Fruit fly (Drosophila melanogaster): ENCODE measurements around the gene CG3558.
A peak's percentile ranks its signal among the peaks of the same experiment; 100 is the strongest.

The CG3558 gene

dm6 chr2L:2957547-2958174, 35.0 kb upstream of the CG3558 start (continued):
- TF ChIP-seq z (GFP tag; IDR thresholded peaks at IDR 0.05) (no peak), CG8765 (GFP tag; IDR thresholded peaks at IDR 0.05) (no peak), amos (GFP tag; IDR thresholded peaks at IDR 0.05; ENCODE audit: partially characterized antibody) (no peak), Hand (GFP tag; optimal IDR thresholded peaks at IDR 0.05) (no peak), ERR (GFP tag; optimal IDR thresholded peaks at IDR 0.05) (no peak), pzg (GFP tag; optimal IDR thresholded peaks at IDR 0.05) (no peak), yki (optimal IDR thresholded peaks at IDR 0.05) (no peak), BEAF-32 (GFP tag; optimal IDR thresholded peaks at IDR 0.05) (no peak), bsh (GFP tag; optimal IDR thresholded peaks at IDR 0.05) (peak; percentile 64 to 76), ewg (GFP tag; optimal IDR thresholded peaks at IDR 0.05) (peak; percentile 54), Jarid2 (GFP tag; optimal IDR thresholded peaks at IDR 0.05) (no peak), ftz-f1 (GFP tag; optimal IDR thresholded peaks at IDR 0.05) (no peak), CG17612 (GFP tag; IDR thresholded peaks at IDR 0.05) (no peak), NfI (GFP tag; optimal IDR thresholded peaks at IDR 0.05) (no peak), CG8290 (GFP tag; optimal IDR thresholded peaks at IDR 0.05) (no peak), CG8290 (tag; optimal IDR thresholded peaks at IDR 0.05) (no peak), toy (GFP tag; IDR thresholded peaks at IDR 0.05) (no peak), CG32772 (GFP tag; IDR thresholded peaks at IDR 0.05) (0 out of 2 replicates have a peak, but pooled peaks have one; percentile 23), CG17328 (GFP tag; IDR thresholded peaks at IDR 0.05) (no peak), psq (GFP tag; optimal IDR thresholded peaks at IDR 0.05) (no peak), Sry-β (GFP tag; optimal IDR thresholded peaks at IDR 0.05) (no peak), Sin3A (optimal IDR thresholded peaks at IDR 0.05) (no peak), dan (GFP tag; IDR thresholded peaks at IDR 0.05) (no peak), CrebB (tag; optimal IDR thresholded peaks at IDR 0.05) (no peak), CG9727 (GFP tag; optimal IDR thresholded peaks at IDR 0.05) (peak; percentile 36), crp (GFP tag; optimal IDR thresholded peaks at IDR 0.05) (peak in 1 of 2 experiments; percentile 4), CG13894 (tag; optimal IDR thresholded peaks at IDR 0.05) (no peak), al (GFP tag; IDR thresholded peaks at IDR 0.05) (0 out of 2 replicates have a peak, but pooled peaks have one; percentile 7), danr (GFP tag; IDR thresholded peaks at IDR 0.05) (0 out of 2 replicates have a peak, but pooled peaks have one; percentile 46), H2.0 (GFP tag; IDR thresholded peaks at IDR 0.05) (no peak), emc (GFP tag; optimal IDR thresholded peaks at IDR 0.05) (no peak), Neu2 (GFP tag; optimal IDR thresholded peaks at IDR 0.05; ENCODE audit: borderline replicate concordance) (no peak), CG12155 (GFP tag; optimal IDR thresholded peaks at IDR 0.05) (no peak), tio (GFP tag; optimal IDR thresholded peaks at IDR 0.05) (no peak), abd-A (tag; optimal IDR thresholded peaks at IDR 0.05) (no peak), CG9876 (GFP tag; optimal IDR thresholded peaks at IDR 0.05) (no peak), CG17829 (tag; optimal IDR thresholded peaks at IDR 0.05) (peak; percentile 56), luna (GFP tag; optimal IDR thresholded peaks at IDR 0.05) (no peak), HmgD (GFP tag; optimal IDR thresholded peaks at IDR 0.05) (no peak), sd (tag; optimal IDR thresholded peaks at IDR 0.05) (no peak), CG13775 (GFP tag; optimal IDR thresholded peaks at IDR 0.05) (no peak), Hmr (GFP tag; optimal IDR thresholded peaks at IDR 0.05) (no peak), CG15479 (GFP tag; optimal IDR thresholded peaks at IDR 0.05) (no peak), ase (GFP tag; IDR thresholded peaks at IDR 0.05) (no peak), Opbp (GFP tag; IDR thresholded peaks at IDR 0.05; ENCODE audit: partially characterized antibody) (peak; percentile 15; the same call in 1 of the 3 replicates), unc-4 (GFP tag; IDR thresholded peaks at IDR 0.05; ENCODE audit: partially characterized antibody) (no peak), az2 (GFP tag; optimal IDR thresholded peaks at IDR 0.05) (peak; percentile 62), pan (optimal IDR thresholded peaks at IDR 0.05) (no peak), pan (GFP tag; optimal IDR thresholded peaks at IDR 0.05 in 1 of 2, IDR thresholded peaks at IDR 0.05 in 1 of 2) (no peak), Rx (GFP tag; IDR thresholded peaks at IDR 0.05) (no peak; the same call in 1 of the 2 replicates), Sox102F (GFP tag; optimal IDR thresholded peaks at IDR 0.05) (peak; percentile 67)
